Fruit fly (Drosophila melanogaster) Kc167 (cell line): ENCODE data around the gene CG44385.

Experiments
- Myc ChIP-seq: fragments of >200 bp; optimal IDR thresholded peaks from 2 replicates; lab custom pipeline; 2017; ENCODE audit warnings: missing external identifiers
- h ChIP-seq: fragments of >200 bp; optimal IDR thresholded peaks from 3 replicates; lab custom pipeline; 2018; ENCODE audit warnings: missing external identifiers
- insv ChIP-seq: fragments of >200 bp; optimal IDR thresholded peaks from 3 replicates; lab custom pipeline; 2018; ENCODE audit warnings: missing external identifiers
- psq ChIP-seq: fragments of >200 bp; optimal IDR thresholded peaks from 2 replicates; lab custom pipeline; 2017; ENCODE audit warnings: missing external identifiers
- ttk ChIP-seq: sonication (Bioruptor generic); optimal IDR thresholded peaks from 2 replicates; lab custom pipeline; 2017; ENCODE audit warnings: missing external identifiers

- TF ChIP-seq psq (lab: Kevin White, UChicago) = no peak
- TF ChIP-seq h = no peak
- no peak for TF ChIP-seq Myc (lab: Kevin White, UChicago)
- no peak for TF ChIP-seq ttk
- TF ChIP-seq insv (lab: Kevin White, UChicago) = no peak
Measured at dm6 chrX:11095276-11095675, 36.9 kb downstream of the CG44385 start.
